Fruit fly (Drosophila melanogaster) whole organism, prepupa: ENCODE results near the gene CG7692.

Experiments
- Sox102F ChIP-seq: fragments of 200-800 bp; sonication (Bioruptor generic); optimal IDR thresholded peaks from 2 replicates; lab custom pipeline; 2016; ENCODE audit warnings: missing biosample characterization, mild to moderate bottlenecking, missing genetic modification characterization
- acj6 ChIP-seq: fragments of 200-800 bp; sonication (Bioruptor generic); optimal IDR thresholded peaks from 3 replicates; lab custom pipeline; 2016; ENCODE audit warnings: missing biosample characterization, missing genetic modification characterization
- esn ChIP-seq: fragments of 200-800 bp; sonication (Bioruptor generic); optimal IDR thresholded peaks from 2 replicates; lab custom pipeline; 2016; ENCODE audit warnings: missing biosample characterization, mild to moderate bottlenecking, missing genetic modification characterization, moderate library complexity
- ss ChIP-seq, 2 experiments: fragments of 200-800 bp; sonication (Bioruptor generic); optimal IDR thresholded peaks; 2 replicates in 1 of 2; 3 replicates in 1 of 2; lab custom pipeline; 2017 to 2018; ENCODE audit warnings: mild to moderate bottlenecking in 2 of 2, missing biosample characterization in 2 of 2, missing genetic modification characterization in 2 of 2, moderate library complexity in 1 of 2

DNA sequence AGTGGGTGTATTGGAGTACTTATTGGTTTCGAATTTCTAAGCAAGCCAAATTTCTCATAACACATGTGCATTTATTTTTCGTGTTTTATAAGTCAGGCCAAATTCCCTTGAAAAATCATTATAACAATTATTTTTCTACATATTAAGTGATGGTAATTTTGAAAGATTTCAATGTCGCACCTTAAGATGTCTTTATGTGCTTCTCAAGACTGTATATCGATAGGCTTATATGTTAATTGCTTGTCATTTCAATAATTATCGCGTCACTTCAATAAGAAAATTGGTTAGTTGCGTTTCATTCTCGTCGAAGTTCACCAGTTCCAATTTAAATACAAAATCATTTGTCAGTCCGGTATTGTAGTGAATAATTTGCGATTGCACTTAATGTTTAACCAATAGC is at the start of gene CG7692:
- TF ChIP-seq esn (GFP tag; lab: Kevin White, UChicago): no peak
- TF ChIP-seq ss (GFP tag; optimal IDR thresholded peaks at IDR 0.05; lab: Kevin White, UChicago): no peak
- no peak for TF ChIP-seq acj6 (GFP tag; lab: Kevin White, UChicago)
- TF ChIP-seq Sox102F (GFP tag; lab: Kevin White, UChicago): no peak
